Worm (Caenorhabditis elegans) whole organism, mixed stage, embryonic: ENCODE data around the gene lsm-3.
"Not testable (repeated sequence)": the region's sequence is repeated elsewhere in the genome, so short reads cannot be mapped to it uniquely, and the experiment has no call there.

Source experiments
- M03D4.4 ChIP-seq: sonication (generic microtip); optimal IDR thresholded peaks from 2 replicates; lab custom pipeline; 2017; ENCODE audit warnings: mild to moderate bottlenecking, missing genetic modification characterization, missing compliant biosample characterization
- ces-1 ChIP-seq: fragments of 150-350 bp; optimal IDR thresholded peaks from 2 replicates; lab custom pipeline; 2014; ENCODE audit warnings: missing biosample characterization, missing genetic modification reagents, missing genetic modification characterization
- elt-1 ChIP-seq: sonication (generic microtip); optimal IDR thresholded peaks from 2 replicates; lab custom pipeline; 2017; ENCODE audit warnings: missing genetic modification characterization, mild to moderate bottlenecking, missing compliant biosample characterization, antibody characterized with exemption, moderate library complexity, borderline replicate concordance; ENCODE audit not compliant: insufficient read depth
- hlh-1 ChIP-seq: fragments of 150-350 bp; optimal IDR thresholded peaks from 2 replicates; lab custom pipeline; 2014; ENCODE audit warnings: missing biosample characterization, missing genetic modification reagents, missing genetic modification characterization
- lin-13 ChIP-seq: fragments of 150-350 bp; optimal IDR thresholded peaks from 2 replicates; lab custom pipeline; 2014; ENCODE audit warnings: missing biosample characterization, missing genetic modification characterization
- mab-5 ChIP-seq: fragments of 150-350 bp; optimal IDR thresholded peaks from 2 replicates; lab custom pipeline; 2014; ENCODE audit warnings: missing biosample characterization, missing genetic modification characterization
- mep-1 ChIP-seq: fragments of 150-350 bp; optimal IDR thresholded peaks from 2 replicates; lab custom pipeline; 2017; ENCODE audit warnings: missing biosample characterization, missing genetic modification reagents, missing genetic modification characterization, inconsistent platforms
- nhr-237 ChIP-seq: fragments of 150-350 bp; optimal IDR thresholded peaks from 2 replicates; lab custom pipeline; 2014; ENCODE audit warnings: missing biosample characterization, missing genetic modification characterization
- unc-62 ChIP-seq: fragments of 150-350 bp; optimal IDR thresholded peaks from 2 replicates; lab custom pipeline; 2014; ENCODE audit warnings: missing biosample characterization, missing genetic modification reagents, missing genetic modification characterization
- ztf-11 ChIP-seq: fragments of 150-350 bp; optimal IDR thresholded peaks from 2 replicates; lab custom pipeline; 2014; ENCODE audit warnings: missing biosample characterization, missing genetic modification characterization

- TF ChIP-seq ztf-11 (tag; lab: Kevin White, UChicago); M03D4.4 (tag; lab: Kevin White, UChicago); lin-13; mep-1 (tag; lab: Kevin White, UChicago); mab-5 (tag; lab: Kevin White, UChicago); hlh-1; ces-1 (GFP tag; lab: Kevin White, UChicago); unc-62; elt-1 (tag; lab: Kevin White, UChicago); nhr-237: not testable (repeated sequence)
Measured at ce11 chrIV:13433904-13434303, 46.9 kb downstream of the lsm-3 start, which contains the start of gene K09B11.5.
